Fruit fly (Drosophila melanogaster) S2 (cell line): ENCODE data around the gene MED24.

ENCODE experiments used
- CG8478 ChIP-seq: fragments of >200 bp; optimal IDR thresholded peaks from 2 replicates; lab custom pipeline; 2018
- CTCF ChIP-seq, 2 experiments: fragments of >200 bp; optimal IDR thresholded peaks; 2 replicates each; lab custom pipeline; 2018

The MED24 gene

dm6 chr3L:8191042-8191613 is at the start of gene MED24:
Gene MED24 (plus strand): TSS chr3L:8191270.
- TF ChIP-seq CG8478 (lab: Kevin White, UChicago) = no peak
- no peak for TF ChIP-seq CTCF (optimal IDR thresholded peaks at IDR 0.05; lab: Kevin White, UChicago)

DNA sequence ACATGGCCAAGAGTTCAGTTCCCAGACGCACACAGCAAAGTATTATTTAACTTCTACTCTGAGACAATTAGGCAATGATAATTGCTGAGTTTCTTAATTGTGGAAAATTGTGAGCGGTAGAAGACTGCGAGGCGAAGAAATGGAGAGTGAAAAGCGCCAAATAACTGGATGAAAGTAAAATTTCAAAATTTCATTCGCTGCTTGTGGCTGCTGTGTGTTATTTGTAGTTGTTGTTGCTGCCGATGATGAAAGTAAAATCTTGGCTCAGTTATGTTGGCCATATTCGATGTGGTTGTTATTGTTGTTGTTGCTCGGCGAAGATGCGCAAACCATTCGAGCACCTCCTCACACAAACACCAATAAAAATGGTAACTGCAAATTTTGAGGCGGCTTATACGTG is 40.8 kb upstream of the MED24 start:
- TF ChIP-seq CG8478 (lab: Kevin White, UChicago) = no peak
- no peak for TF ChIP-seq CTCF (optimal IDR thresholded peaks at IDR 0.05; lab: Kevin White, UChicago)

dm6 chr3L:8150812-8151211 is 40.3 kb upstream of the MED24 start:
- TF ChIP-seq CG8478 (lab: Kevin White, UChicago) (no peak), CTCF (optimal IDR thresholded peaks at IDR 0.05; lab: Kevin White, UChicago) (no peak)

DNA sequence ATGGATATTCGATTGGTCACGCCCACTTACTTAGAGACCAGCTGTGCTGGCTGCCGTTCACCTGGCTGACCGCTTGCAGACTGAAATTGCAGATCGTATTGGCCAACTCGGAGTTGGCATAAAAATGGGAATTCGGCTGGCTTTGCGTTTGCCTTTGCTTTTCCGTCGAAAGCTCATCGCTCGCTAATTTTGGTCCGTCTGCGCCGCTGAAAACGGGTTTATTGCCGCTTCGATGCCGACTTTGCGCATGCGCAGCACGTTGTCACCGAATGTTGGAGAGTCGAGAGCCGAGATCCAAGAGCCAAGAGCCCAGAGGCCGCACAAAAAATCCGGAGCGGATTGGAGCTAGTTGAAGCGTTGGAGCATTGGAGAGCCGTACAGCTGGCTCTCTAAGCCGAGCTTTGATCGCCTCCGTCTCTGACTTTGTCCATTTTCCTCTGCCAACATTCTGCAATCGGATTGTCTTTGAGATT is 39.3 kb upstream of the MED24 start, which contains the start of gene CG13676:
Gene CG13676, minus strand, starts transcription at position 87 of the 473 bp plus-strand sequence.
- TF ChIP-seq CTCF (optimal IDR thresholded peaks at IDR 0.05; lab: Kevin White, UChicago) (no peak), CG8478 (lab: Kevin White, UChicago) (no peak)

- no peak for TF ChIP-seq CTCF (optimal IDR thresholded peaks at IDR 0.05; lab: Kevin White, UChicago)
- TF ChIP-seq CG8478 (lab: Kevin White, UChicago) = no peak
Measured at dm6 chr3L:8153206-8153996, 37.7 kb upstream of the MED24 start.

DNA sequence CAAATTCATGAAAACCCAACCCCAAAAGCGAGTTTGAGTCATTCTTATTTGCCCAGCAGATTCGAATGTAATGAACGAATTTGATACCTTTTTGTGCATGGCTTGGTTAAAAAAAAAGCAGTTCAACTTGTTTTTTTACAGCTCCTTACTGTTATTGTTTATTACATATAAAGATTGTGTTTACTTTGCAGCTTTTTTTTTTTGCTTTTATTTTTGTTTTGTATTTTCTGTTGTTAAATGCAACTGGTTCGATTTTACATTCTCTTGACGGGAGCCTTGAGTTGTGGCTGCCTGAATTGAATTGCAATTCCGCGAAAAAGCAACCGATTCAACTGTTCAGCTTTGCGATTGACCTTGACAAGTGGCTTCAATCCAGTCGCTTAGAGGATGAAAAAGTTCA is 36.5 kb upstream of the MED24 start:
- TF ChIP-seq CTCF (optimal IDR thresholded peaks at IDR 0.05; lab: Kevin White, UChicago) = no peak
- TF ChIP-seq CG8478 (lab: Kevin White, UChicago) = no peak

DNA sequence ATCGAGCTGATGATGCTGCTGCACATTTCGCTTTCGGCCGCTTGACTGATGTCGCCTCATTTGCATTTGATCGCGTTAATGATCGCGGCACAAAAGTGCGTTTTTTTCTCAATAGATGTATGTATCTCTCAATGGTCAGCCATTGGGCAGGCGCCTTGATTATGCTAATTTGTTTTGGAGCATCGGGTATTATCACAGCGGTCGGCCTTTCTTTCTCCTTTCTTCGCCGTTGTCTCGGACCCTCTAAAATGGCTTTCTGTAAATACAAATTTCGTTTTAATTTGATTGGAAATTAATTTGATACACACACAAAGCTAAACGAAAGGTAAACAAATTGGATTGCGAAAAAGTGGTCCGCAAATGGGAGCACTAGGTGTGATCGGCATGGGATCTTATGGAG is 35.7 kb upstream of the MED24 start:
- TF ChIP-seq CTCF (optimal IDR thresholded peaks at IDR 0.05; lab: Kevin White, UChicago) = no peak
- TF ChIP-seq CG8478 (lab: Kevin White, UChicago) = no peak

- TF ChIP-seq CTCF (optimal IDR thresholded peaks at IDR 0.05; lab: Kevin White, UChicago) (no peak), CG8478 (lab: Kevin White, UChicago) (no peak)
Measured at dm6 chr3L:8156199-8156598, 34.9 kb upstream of the MED24 start.

DNA sequence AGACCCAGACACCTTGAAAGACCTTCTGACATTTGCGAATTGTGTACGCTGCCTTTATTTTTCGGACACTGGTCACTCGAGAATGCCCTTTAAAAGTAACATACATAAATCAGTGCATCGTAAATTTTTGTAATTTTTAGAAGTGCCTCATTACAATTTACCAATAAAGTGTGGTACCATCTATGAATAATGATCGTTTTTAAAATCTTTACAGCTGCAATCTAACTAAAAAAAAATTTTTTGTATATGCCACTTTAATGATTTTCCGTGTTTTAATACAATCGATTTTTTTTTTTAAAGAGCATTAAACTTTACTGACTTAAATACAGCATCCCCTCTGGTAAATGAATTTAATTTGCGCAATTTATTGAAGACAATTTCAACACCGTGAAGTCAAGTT is 34.0 kb upstream of the MED24 start:
- TF ChIP-seq CTCF (optimal IDR thresholded peaks at IDR 0.05; lab: Kevin White, UChicago) (no peak), CG8478 (lab: Kevin White, UChicago) (no peak)

DNA sequence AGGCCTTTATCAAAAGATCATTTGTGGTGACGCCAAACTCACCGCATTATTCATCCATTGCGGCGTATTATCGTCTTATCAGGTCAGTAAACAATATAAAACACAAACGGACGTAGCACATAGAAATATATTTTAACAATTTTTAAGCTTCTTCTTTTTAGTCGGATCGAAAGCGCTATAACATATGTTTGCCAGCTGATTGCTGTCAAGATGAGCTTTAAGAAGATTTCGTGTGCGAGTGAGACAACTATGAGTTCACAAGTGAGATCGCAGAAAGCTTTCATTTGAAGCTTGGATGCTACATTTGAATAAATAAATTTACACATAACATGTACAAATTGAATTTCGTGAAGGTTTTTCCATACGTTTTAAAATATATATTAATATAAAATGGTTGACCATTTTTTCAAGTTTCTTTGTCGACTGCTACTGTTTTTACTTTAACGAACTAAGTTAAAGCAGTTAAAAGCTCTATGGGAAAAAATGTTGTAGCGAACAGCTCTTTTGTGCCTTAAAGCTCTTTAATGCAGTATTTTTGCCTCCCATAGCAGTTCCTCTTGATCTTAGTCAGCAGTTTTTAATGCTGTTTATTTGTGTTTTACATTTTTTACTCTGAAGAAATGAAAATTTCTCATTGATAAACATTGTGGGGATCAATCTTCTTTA is 32.2 kb upstream of the MED24 start, which contains the start of gene CG42445:
Gene CG42445, minus strand, starts transcription at position 186 of the 666 bp plus-strand sequence.
- no peak for TF ChIP-seq CTCF (optimal IDR thresholded peaks at IDR 0.05; lab: Kevin White, UChicago)
- no peak for TF ChIP-seq CG8478 (lab: Kevin White, UChicago)

DNA sequence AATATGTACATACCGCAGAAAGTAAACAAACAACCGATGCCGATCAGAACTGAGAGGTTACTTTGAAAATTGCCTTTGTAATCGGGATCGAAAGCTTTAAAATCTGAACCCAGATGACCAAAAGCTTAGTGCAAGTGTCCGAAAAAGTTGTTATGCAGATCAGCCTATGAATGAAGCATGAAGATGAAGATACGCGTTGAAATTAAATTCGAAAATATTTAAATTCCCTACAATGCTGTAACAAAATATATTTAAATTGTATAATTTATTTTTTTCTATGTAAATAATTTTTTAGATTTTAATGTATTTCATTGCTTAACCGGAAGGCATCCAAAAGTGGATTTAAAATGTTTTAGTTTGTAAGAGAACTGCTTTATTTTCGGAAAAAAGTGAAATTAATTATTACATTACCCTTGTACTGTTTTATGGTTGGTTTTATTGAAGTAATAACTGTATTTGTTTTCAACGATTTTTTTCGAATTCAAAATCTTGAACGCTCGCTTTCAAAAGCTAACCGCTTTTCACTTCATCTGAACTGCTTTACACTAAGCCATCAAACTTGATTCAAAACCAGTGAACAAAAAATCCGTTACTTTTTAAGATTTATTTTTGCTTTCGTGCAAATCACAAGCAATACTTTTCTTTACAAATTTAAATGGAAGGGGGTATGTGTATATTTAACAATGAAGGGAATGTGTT is 31.2 kb upstream of the MED24 start, which contains the start of gene CG43886:
Gene CG43886, minus strand, starts transcription at position 51 of the 699 bp plus-strand sequence.
- no peak for TF ChIP-seq CTCF (optimal IDR thresholded peaks at IDR 0.05; lab: Kevin White, UChicago)
- TF ChIP-seq CG8478 (lab: Kevin White, UChicago) = no peak

DNA sequence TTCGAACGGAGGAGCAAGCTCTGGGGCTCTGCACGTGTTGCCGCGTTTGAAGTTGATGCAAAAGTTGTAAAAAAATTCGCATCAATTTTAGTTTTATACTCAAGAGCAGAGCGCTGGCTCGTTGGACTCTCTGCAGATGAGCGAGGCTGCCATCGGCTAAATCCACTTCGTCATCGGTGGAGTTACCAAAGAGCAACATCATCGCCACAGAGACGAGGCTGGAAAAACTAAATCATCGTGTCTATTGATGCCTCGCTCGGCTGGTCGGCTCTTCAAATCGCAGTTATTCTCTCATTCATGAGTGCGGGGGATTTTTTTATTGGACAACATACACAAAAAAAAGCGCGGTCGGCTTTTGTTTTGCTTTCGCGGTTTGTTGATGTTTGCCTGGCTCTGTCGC is 25.6 kb upstream of the MED24 start, which contains the start of gene CG13675:
Gene CG13675, minus strand, starts transcription at position 83 of the 400 bp plus-strand sequence.
- TF ChIP-seq CTCF (optimal IDR thresholded peaks at IDR 0.05; lab: Kevin White, UChicago) = no peak

dm6 chr3L:8175818-8176217 is 15.3 kb upstream of the MED24 start, which contains the start of gene RecQ4:
Gene RecQ4 (minus strand): TSS chr3L:8175978.
- no peak for TF ChIP-seq CG8478 (lab: Kevin White, UChicago)
- no peak for TF ChIP-seq CTCF (optimal IDR thresholded peaks at IDR 0.05; lab: Kevin White, UChicago)
